Worm (Caenorhabditis elegans) whole organism, L4 larva: Measurements from ENCODE around the gene AH10.2.

ENCODE experiments used
- F49E8.2 ChIP-seq: sonication (generic microtip); optimal IDR thresholded peaks from 2 replicates; lab custom pipeline; 2016; ENCODE audit warnings: missing compliant biosample characterization, mild to moderate bottlenecking, missing genetic modification characterization, borderline replicate concordance
- R02D3.7 ChIP-seq: fragments of 150-350 bp; sonication (generic microtip); optimal IDR thresholded peaks from 3 replicates; lab custom pipeline; 2014; ENCODE audit warnings: missing biosample characterization, missing genetic modification characterization
- cey-2 ChIP-seq: sonication (generic microtip); optimal IDR thresholded peaks from 3 replicates; lab custom pipeline; 2017; ENCODE audit warnings: missing genetic modification characterization, mild to moderate bottlenecking, missing compliant biosample characterization, antibody characterized with exemption, borderline replicate concordance; ENCODE audit not compliant: insufficient read depth
- dmd-8 ChIP-seq: fragments of 200-800 bp; sonication (Bioruptor generic); IDR thresholded peaks from 2 replicates; pipeline ENCODE4 v1.3.6; 2022; ENCODE audit warnings: missing genetic modification characterization, missing compliant biosample characterization
- lin-15B ChIP-seq: fragments of 150-350 bp; sonication (generic microtip); optimal IDR thresholded peaks from 3 replicates; lab custom pipeline; 2014; ENCODE audit warnings: missing biosample characterization, missing genetic modification characterization
- mep-1 ChIP-seq: fragments of 150-350 bp; sonication (generic microtip); optimal IDR thresholded peaks from 3 replicates; lab custom pipeline; 2014; ENCODE audit warnings: missing biosample characterization, missing genetic modification characterization
- mxl-3 ChIP-seq: fragments of 200-800 bp; sonication (Bioruptor generic); optimal IDR thresholded peaks from 2 replicates; lab custom pipeline; 2018; ENCODE audit warnings: mild to moderate bottlenecking, missing genetic modification characterization, missing compliant biosample characterization
- tra-1 ChIP-seq: fragments of 200-800 bp; sonication (Bioruptor generic); IDR thresholded peaks from 2 replicates; pipeline ENCODE4 v1.3.6; 2022; ENCODE audit warnings: missing genetic modification reagents, missing genetic modification characterization, missing compliant biosample characterization
- unc-62 ChIP-seq, 3 experiments: fragments of 150-350 bp in 1 of 3; sonication (generic microtip); optimal IDR thresholded peaks in 2 of 3; peaks in 1 of 3; 1 replicate in 1 of 3; 2 replicates in 2 of 3; lab custom pipeline; 2014 to 2017; ENCODE audit warnings: missing biosample characterization in 3 of 3, missing genetic modification characterization in 3 of 3, missing genetic modification reagents in 3 of 3, missing genotype in 1 of 3

ce11 chrV:14150966-14151365 is 5.6 kb upstream of the AH10.2 start:
- TF ChIP-seq cey-2 (tag; lab: Kevin White, UChicago) (no peak), lin-15B (tag; lab: Kevin White, UChicago) (no peak), R02D3.7 (tag; lab: Kevin White, UChicago) (no peak), F49E8.2 (tag; lab: Kevin White, UChicago) (no peak), mxl-3 (no peak), dmd-8 (no peak), mep-1 (tag; lab: Kevin White, UChicago) (no peak), tra-1 (GFP tag; lab: Robert Waterston, UW) (no peak), unc-62 (GFP tag; optimal IDR thresholded peaks at IDR 0.05 in 1 of 2; lab: Kevin White, UChicago) (peak in 1 of 2 experiments; percentile 57), unc-62 (tag; optimal IDR thresholded peaks at IDR 0.05; lab: Kevin White, UChicago) (no peak)
